Worm (Caenorhabditis elegans) whole organism, L1 larva: Measurements from ENCODE around the gene npp-5.

Source experiments
- C04F5.9 ChIP-seq: sonication (generic microtip); optimal IDR thresholded peaks from 2 replicates; lab custom pipeline; 2016; ENCODE audit warnings: missing genetic modification characterization, missing compliant biosample characterization
- C16A3.4 ChIP-seq: fragments of 150-350 bp; optimal IDR thresholded peaks from 2 replicates; lab custom pipeline; 2014; ENCODE audit warnings: missing biosample characterization, missing genetic modification characterization
- C34B4.2 ChIP-seq: sonication (generic microtip); optimal IDR thresholded peaks from 2 replicates; lab custom pipeline; 2017; ENCODE audit warnings: mild to moderate bottlenecking, missing genetic modification characterization, missing compliant biosample characterization
- F16B12.6 ChIP-seq: fragments of 150-350 bp; optimal IDR thresholded peaks from 2 replicates; lab custom pipeline; 2014; ENCODE audit warnings: missing biosample characterization, missing genetic modification characterization
- Y116A8C.19 ChIP-seq: sonication (generic microtip); optimal IDR thresholded peaks from 2 replicates; lab custom pipeline; 2016; ENCODE audit warnings: missing compliant biosample characterization, missing genetic modification characterization, borderline replicate concordance
- blmp-1 ChIP-seq: fragments of 150-350 bp; optimal IDR thresholded peaks from 2 replicates; lab custom pipeline; 2014; ENCODE audit warnings: missing biosample characterization, missing genetic modification characterization
- ceh-82 ChIP-seq, 3 experiments: fragments of 150-350 bp in 1 of 3; sonication (generic microtip) in 2 of 3; optimal IDR thresholded peaks; 2 replicates each; lab custom pipeline; 2014 to 2017; ENCODE audit warnings: missing biosample characterization in 3 of 3, missing genetic modification characterization in 3 of 3
- ceh-90 ChIP-seq: sonication (generic microtip); optimal IDR thresholded peaks from 2 replicates; lab custom pipeline; 2016; ENCODE audit warnings: missing genetic modification characterization, missing compliant biosample characterization
- dpl-1 ChIP-seq, 3 experiments: fragments of 150-350 bp in 2 of 3; sonication (generic microtip) in 1 of 3; optimal IDR thresholded peaks; 2 replicates each; lab custom pipeline; 2014 to 2017; ENCODE audit warnings: missing biosample characterization in 3 of 3, missing genetic modification characterization in 3 of 3, missing genetic modification reagents in 3 of 3
- dsc-1 ChIP-seq: sonication (generic microtip); optimal IDR thresholded peaks from 2 replicates; lab custom pipeline; 2016; ENCODE audit warnings: mild to moderate bottlenecking, missing genetic modification characterization, missing compliant biosample characterization
- efl-1 ChIP-seq, 4 experiments: fragments of 150-350 bp; optimal IDR thresholded peaks in 3 of 4; peaks in 1 of 4; 1 replicate in 1 of 4; 2 replicates in 3 of 4; lab custom pipeline; 2014; ENCODE audit warnings: missing biosample characterization in 2 of 4, missing genetic modification characterization in 2 of 4, missing genetic modification reagents in 2 of 4
- egl-27 ChIP-seq, 2 experiments: fragments of 150-350 bp in 1 of 2; sonication (generic microtip); optimal IDR thresholded peaks; 3 replicates each; lab custom pipeline; 2017 to 2018; ENCODE audit warnings: missing biosample characterization in 2 of 2, missing genetic modification characterization in 2 of 2, missing genetic modification reagents in 2 of 2
- elt-2 ChIP-seq: sonication (generic microtip); optimal IDR thresholded peaks from 2 replicates; lab custom pipeline; 2016; ENCODE audit warnings: missing genetic modification characterization, mild to moderate bottlenecking, inconsistent platforms, missing compliant biosample characterization, missing genetic modification reagents
- elt-3 ChIP-seq, 6 experiments: fragments of 150-350 bp in 1 of 6; sonication (generic microtip); optimal IDR thresholded peaks; 2 replicates each; lab custom pipeline; 2017 to 2018; ENCODE audit warnings: missing biosample characterization in 6 of 6, missing genetic modification characterization in 6 of 6, inconsistent platforms in 1 of 6
- fkh-4 ChIP-seq: sonication (generic microtip); optimal IDR thresholded peaks from 2 replicates; lab custom pipeline; 2016; ENCODE audit warnings: missing compliant biosample characterization, missing genetic modification characterization, borderline replicate concordance
- fos-1 ChIP-seq: fragments of 150-350 bp; optimal IDR thresholded peaks from 2 replicates; lab custom pipeline; 2014; ENCODE audit warnings: missing biosample characterization, missing genetic modification characterization
- grh-1 ChIP-seq: fragments of 200-800 bp; sonication (Bioruptor generic); IDR thresholded peaks from 2 replicates; pipeline ENCODE4 v1.3.6; 2022; ENCODE audit warnings: missing genetic modification reagents, missing genetic modification characterization, missing compliant biosample characterization
- hlh-4 ChIP-seq: sonication (generic microtip); optimal IDR thresholded peaks from 2 replicates; lab custom pipeline; 2016; ENCODE audit warnings: mild to moderate bottlenecking, missing genetic modification characterization, missing compliant biosample characterization
- hpl-2 ChIP-seq: fragments of 150-350 bp; optimal IDR thresholded peaks from 2 replicates; lab custom pipeline; 2014; ENCODE audit warnings: missing biosample characterization, missing genetic modification reagents, missing genetic modification characterization
- irx-1 ChIP-seq: sonication (generic microtip); optimal IDR thresholded peaks from 2 replicates; lab custom pipeline; 2016; ENCODE audit warnings: missing genetic modification characterization, missing compliant biosample characterization
- jun-1 ChIP-seq: fragments of 150-350 bp; optimal IDR thresholded peaks from 2 replicates; lab custom pipeline; 2014; ENCODE audit warnings: missing biosample characterization, missing genetic modification reagents, missing genetic modification characterization
- lin-14 ChIP-seq: fragments of 200-800 bp; sonication (Bioruptor generic); optimal IDR thresholded peaks from 2 replicates; lab custom pipeline; 2018; ENCODE audit warnings: mild to moderate bottlenecking, missing genetic modification characterization, moderate library complexity, missing compliant biosample characterization
- lin-35 ChIP-seq, 2 experiments: fragments of 150-350 bp; optimal IDR thresholded peaks; 2 replicates each; lab custom pipeline; 2014; ENCODE audit warnings: missing biosample characterization in 2 of 2, missing genetic modification characterization in 2 of 2, missing genetic modification reagents in 2 of 2
- lin-39 ChIP-seq: fragments of 150-350 bp; optimal IDR thresholded peaks from 2 replicates; lab custom pipeline; 2014; ENCODE audit warnings: missing biosample characterization, missing genetic modification reagents, missing genetic modification characterization
- lsy-2 ChIP-seq, 2 experiments: fragments of 150-350 bp; optimal IDR thresholded peaks; 2 replicates each; lab custom pipeline; 2014; ENCODE audit warnings: missing biosample characterization in 2 of 2, missing genetic modification characterization in 2 of 2
- mdl-1 ChIP-seq, 2 experiments: fragments of 150-350 bp; optimal IDR thresholded peaks; 2 replicates each; lab custom pipeline; 2014 to 2017; ENCODE audit warnings: missing biosample characterization in 2 of 2, missing genetic modification characterization in 2 of 2, inconsistent platforms in 1 of 2
- mef-2 ChIP-seq: fragments of 150-350 bp; optimal IDR thresholded peaks from 2 replicates; lab custom pipeline; 2014; ENCODE audit warnings: missing biosample characterization, missing genetic modification characterization
- mep-1 ChIP-seq: fragments of 150-350 bp; optimal IDR thresholded peaks from 2 replicates; lab custom pipeline; 2014; ENCODE audit warnings: missing biosample characterization, missing genetic modification characterization
- nhr-20 ChIP-seq: sonication (generic microtip); optimal IDR thresholded peaks from 2 replicates; lab custom pipeline; 2016; ENCODE audit warnings: mild to moderate bottlenecking, missing genetic modification characterization, missing compliant biosample characterization
- nhr-47 ChIP-seq: sonication (generic microtip); optimal IDR thresholded peaks from 2 replicates; lab custom pipeline; 2016; ENCODE audit warnings: mild to moderate bottlenecking, missing genetic modification characterization, moderate library complexity, missing compliant biosample characterization
- nhr-71 ChIP-seq: sonication (generic microtip); optimal IDR thresholded peaks from 2 replicates; lab custom pipeline; 2016; ENCODE audit warnings: mild to moderate bottlenecking, missing genetic modification characterization, moderate library complexity, missing compliant biosample characterization
- nhr-77 ChIP-seq: fragments of 150-350 bp; optimal IDR thresholded peaks from 2 replicates; lab custom pipeline; 2014; ENCODE audit warnings: missing biosample characterization, missing genetic modification characterization
- nhr-85 ChIP-seq: sonication (generic microtip); peaks from one replicate; lab custom pipeline; 2016; ENCODE audit warnings: missing genetic modification characterization, inconsistent platforms, missing compliant biosample characterization
- pag-3 ChIP-seq: sonication (generic microtip); optimal IDR thresholded peaks from 2 replicates; lab custom pipeline; 2017; ENCODE audit warnings: missing genetic modification characterization, mild to moderate bottlenecking, missing compliant biosample characterization, antibody characterized with exemption, borderline replicate concordance; ENCODE audit not compliant: insufficient read depth
- pqm-1 ChIP-seq: sonication (generic microtip); optimal IDR thresholded peaks from 3 replicates; lab custom pipeline; 2017; ENCODE audit warnings: missing biosample characterization, missing genetic modification characterization
- rnt-1 ChIP-seq: sonication (generic microtip); optimal IDR thresholded peaks from 2 replicates; lab custom pipeline; 2016; ENCODE audit warnings: mild to moderate bottlenecking, missing genetic modification characterization, moderate library complexity, missing compliant biosample characterization
- skn-1 ChIP-seq: fragments of 150-350 bp; optimal IDR thresholded peaks from 2 replicates; lab custom pipeline; 2014; ENCODE audit warnings: missing biosample characterization, missing genetic modification characterization
- snu-23 ChIP-seq: sonication (generic microtip); optimal IDR thresholded peaks from 2 replicates; lab custom pipeline; 2016; ENCODE audit warnings: missing genetic modification characterization, missing compliant biosample characterization
- sup-37 ChIP-seq: fragments of 200-800 bp; sonication (Bioruptor generic); optimal IDR thresholded peaks from 2 replicates; lab custom pipeline; 2018; ENCODE audit warnings: mild to moderate bottlenecking, missing genetic modification characterization, missing compliant biosample characterization
- swsn-7 ChIP-seq: sonication (generic microtip); optimal IDR thresholded peaks from 2 replicates; lab custom pipeline; 2016; ENCODE audit warnings: missing genetic modification characterization, missing compliant biosample characterization
- tbx-2 ChIP-seq: sonication (generic microtip); optimal IDR thresholded peaks from 2 replicates; lab custom pipeline; 2016; ENCODE audit warnings: missing genetic modification characterization, missing compliant biosample characterization
- tlp-1 ChIP-seq: fragments of 150-350 bp; optimal IDR thresholded peaks from 2 replicates; lab custom pipeline; 2014; ENCODE audit warnings: missing biosample characterization, missing genetic modification characterization
- unc-30 ChIP-seq: sonication (generic microtip); optimal IDR thresholded peaks from 2 replicates; lab custom pipeline; 2017; ENCODE audit warnings: missing biosample characterization, missing genetic modification characterization
- unc-62 ChIP-seq: fragments of 150-350 bp; optimal IDR thresholded peaks from 2 replicates; lab custom pipeline; 2014; ENCODE audit warnings: missing biosample characterization, missing genetic modification reagents, missing genetic modification characterization
- unc-86 ChIP-seq: sonication (generic microtip); optimal IDR thresholded peaks from 2 replicates; lab custom pipeline; 2016; ENCODE audit warnings: missing genetic modification characterization, missing compliant biosample characterization
- zip-4 ChIP-seq: fragments of 200-800 bp; sonication (Bioruptor generic); optimal IDR thresholded peaks from 2 replicates; lab custom pipeline; 2018; ENCODE audit warnings: mild to moderate bottlenecking, missing genetic modification characterization, moderate library complexity, missing compliant biosample characterization
- ztf-4 ChIP-seq: fragments of 150-350 bp; optimal IDR thresholded peaks from 2 replicates; lab custom pipeline; 2014; ENCODE audit warnings: missing biosample characterization, missing genetic modification characterization

The npp-5 gene

DNA sequence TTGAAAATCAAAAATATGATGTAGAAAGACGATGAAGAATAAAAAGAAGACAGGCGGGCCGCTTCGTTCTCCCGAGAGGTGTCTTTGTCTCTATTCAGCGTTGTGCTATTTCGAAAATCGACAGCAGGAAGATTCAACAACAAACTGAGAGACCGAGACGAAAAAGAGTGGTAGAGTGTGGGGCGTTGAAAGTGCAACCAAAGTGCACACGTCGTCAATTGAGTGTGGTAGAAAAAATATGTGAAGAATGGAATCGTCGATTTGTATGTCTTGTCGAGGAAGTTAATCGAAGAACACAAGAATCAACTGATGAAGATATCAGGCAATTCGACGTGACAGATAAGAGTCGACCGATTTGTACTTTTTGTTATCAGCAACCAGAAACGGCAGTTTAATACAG lies 19.6 kb upstream of the npp-5 start (continued):
- TF ChIP-seq nhr-77 (tag; lab: Kevin White, UChicago): peak; percentile 33
- TF ChIP-seq irx-1 (tag; lab: Kevin White, UChicago): no peak
- TF ChIP-seq nhr-47 (tag; lab: Kevin White, UChicago): no peak
- peak in 1 of 3 experiments; percentile 32 for TF ChIP-seq ceh-82 (tag; optimal IDR thresholded peaks at IDR 0.05; lab: Kevin White, UChicago)

DNA sequence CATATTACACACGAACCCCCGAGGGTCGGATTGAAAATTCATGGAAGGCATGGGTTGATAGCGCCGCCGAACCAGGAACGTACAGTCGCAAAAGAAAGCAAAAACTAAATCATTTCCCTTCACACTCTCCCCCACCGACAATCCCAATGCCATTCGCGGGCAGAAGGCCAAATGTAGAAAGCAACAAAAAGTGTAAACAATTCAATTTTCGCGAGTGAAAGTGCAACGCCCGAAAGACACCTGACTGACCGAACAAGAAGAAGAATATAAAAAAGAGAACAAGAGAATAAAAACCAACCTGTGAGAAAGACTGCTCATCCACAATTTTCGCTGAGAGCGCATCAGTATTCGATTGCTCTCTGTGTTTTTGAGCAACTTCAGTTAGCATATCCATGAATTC lies 18.1 kb upstream of the npp-5 start:
- TF ChIP-seq nhr-71 (tag; lab: Kevin White, UChicago) (peak; percentile 18), nhr-85 (tag; lab: Kevin White, UChicago) (peak; percentile 75), C04F5.9 (no peak), tbx-2 (tag; lab: Kevin White, UChicago) (no peak), nhr-47 (tag; lab: Kevin White, UChicago) (no peak), Y116A8C.19 (no peak), elt-3 (tag; optimal IDR thresholded peaks at IDR 0.05; lab: Kevin White, UChicago) (peak in 1 of 6 experiments; percentile 55), pqm-1 (tag; lab: Kevin White, UChicago) (no peak), sup-37 (GFP tag; lab: Kevin White, UChicago) (no peak), grh-1 (GFP tag; lab: Robert Waterston, UW) (no peak), snu-23 (GFP tag; lab: Kevin White, UChicago) (peak; percentile 1), C16A3.4 (tag; lab: Kevin White, UChicago) (peak; percentile 22), mep-1 (no peak), lin-14 (GFP tag; lab: Kevin White, UChicago) (peak; percentile 85), fos-1 (tag; lab: Kevin White, UChicago) (no peak), blmp-1 (peak; percentile 100), dsc-1 (tag; lab: Kevin White, UChicago) (no peak), jun-1 (tag; lab: Kevin White, UChicago) (no peak), lsy-2 (tag; optimal IDR thresholded peaks at IDR 0.05; lab: Kevin White, UChicago) (peak; percentile 5 to 24), lin-35 (GFP tag; optimal IDR thresholded peaks at IDR 0.05; lab: Kevin White, UChicago) (peak in 1 of 2 experiments; percentile 14), hlh-4 (tag; lab: Kevin White, UChicago) (no peak), F16B12.6 (tag; lab: Kevin White, UChicago) (no peak), rnt-1 (tag; lab: Kevin White, UChicago) (no peak), skn-1 (tag; lab: Kevin White, UChicago) (no peak), mdl-1 (tag; optimal IDR thresholded peaks at IDR 0.05; lab: Kevin White, UChicago) (peak in 1 of 2 experiments; percentile 26), hpl-2 (no peak), irx-1 (tag; lab: Kevin White, UChicago) (no peak), unc-62 (no peak), ceh-82 (tag; optimal IDR thresholded peaks at IDR 0.05; lab: Kevin White, UChicago) (no peak), lin-39 (tag; lab: Kevin White, UChicago) (no peak), unc-86 (tag; lab: Kevin White, UChicago) (no peak), ztf-4 (no peak), zip-4 (GFP tag; lab: Kevin White, UChicago) (no peak), nhr-20 (tag; lab: Kevin White, UChicago) (peak; percentile 27), unc-30 (tag; lab: Kevin White, UChicago) (no peak), swsn-7 (tag; lab: Kevin White, UChicago) (no peak), dpl-1 (GFP tag; optimal IDR thresholded peaks at IDR 0.05; lab: Kevin White, UChicago) (peak in 1 of 3 experiments; percentile 12), mef-2 (no peak), egl-27 (tag; optimal IDR thresholded peaks at IDR 0.05; lab: Kevin White, UChicago) (no peak), tlp-1 (tag; lab: Kevin White, UChicago) (no peak), ceh-90 (tag; lab: Kevin White, UChicago) (no peak), C34B4.2 (tag; lab: Kevin White, UChicago) (no peak), pag-3 (tag; lab: Kevin White, UChicago) (no peak), fkh-4 (tag; lab: Kevin White, UChicago) (no peak), efl-1 (optimal IDR thresholded peaks at IDR 0.05; lab: Kevin White, UChicago) (no peak), efl-1 (GFP tag; optimal IDR thresholded peaks at IDR 0.05 in 1 of 2; lab: Kevin White, UChicago) (no peak), elt-2 (tag; lab: Kevin White, UChicago) (no peak)
- TF ChIP-seq, all 84 proteins: peak for 12
